Fruit fly (Drosophila melanogaster) whole organism, embryonic: ENCODE measurements around the gene Swip-1.
A peak's percentile ranks its signal among the peaks of the same experiment; 100 is the strongest.

Experiments
- Aef1 ChIP-seq: fragments of 200-800 bp; sonication (Bioruptor generic); IDR thresholded peaks from 3 replicates; pipeline ENCODE4 v1.3.6; 2022; ENCODE audit warnings: missing biosample characterization, missing genetic modification characterization
- B-H2 ChIP-seq: fragments of 200-800 bp; sonication (Bioruptor generic); optimal IDR thresholded peaks from 2 replicates; lab custom pipeline; 2018; ENCODE audit warnings: missing biosample characterization, mild to moderate bottlenecking, missing genetic modification characterization
- CG10979 ChIP-seq: fragments of 200-800 bp; sonication (Bioruptor generic); optimal IDR thresholded peaks from 2 replicates; lab custom pipeline; 2018; ENCODE audit warnings: missing biosample characterization, mild to moderate bottlenecking, missing genetic modification characterization, moderate library complexity
- CG11696 ChIP-seq: fragments of 200-800 bp; sonication (Bioruptor generic); IDR thresholded peaks from 2 replicates; pipeline ENCODE4 v1.3.6; 2022; ENCODE audit warnings: missing biosample characterization, missing genetic modification characterization
- CG12104 ChIP-seq: fragments of 200-800 bp; sonication (Bioruptor generic); optimal IDR thresholded peaks from 3 replicates; lab custom pipeline; 2016; ENCODE audit warnings: missing biosample characterization, missing genetic modification characterization
- CG12769 ChIP-seq: fragments of 200-800 bp; sonication (Bioruptor generic); optimal IDR thresholded peaks from 2 replicates; lab custom pipeline; 2019; ENCODE audit warnings: missing biosample characterization, mild to moderate bottlenecking, missing genetic modification characterization, moderate library complexity
- CG15073 ChIP-seq: fragments of 200-800 bp; sonication (Bioruptor generic); optimal IDR thresholded peaks from 2 replicates; lab custom pipeline; 2016; ENCODE audit warnings: missing biosample characterization, missing genetic modification characterization
- CG15479 ChIP-seq: fragments of 200-800 bp; sonication (Bioruptor generic); optimal IDR thresholded peaks from 3 replicates; lab custom pipeline; 2019; ENCODE audit warnings: missing biosample characterization, mild to moderate bottlenecking, missing genetic modification characterization, moderate library complexity
- CG1603 ChIP-seq: fragments of 200-800 bp; sonication (Bioruptor generic); optimal IDR thresholded peaks from 2 replicates; lab custom pipeline; 2019; ENCODE audit warnings: missing biosample characterization, mild to moderate bottlenecking, missing genetic modification characterization, moderate library complexity
- CG17802 ChIP-seq: fragments of 200-800 bp; sonication (Bioruptor generic); optimal IDR thresholded peaks from 2 replicates; lab custom pipeline; 2018; ENCODE audit warnings: missing biosample characterization, mild to moderate bottlenecking, missing genetic modification characterization, moderate library complexity
- CG3065 ChIP-seq: fragments of 200-800 bp; sonication (Bioruptor generic); optimal IDR thresholded peaks from 2 replicates; lab custom pipeline; 2016; ENCODE audit warnings: missing biosample characterization, missing genetic modification characterization
- CG32767 ChIP-seq: fragments of 200-800 bp; sonication (Bioruptor generic); IDR thresholded peaks from 2 replicates; pipeline ENCODE4 v1.3.6; 2022; ENCODE audit warnings: missing biosample characterization, missing genetic modification characterization
- CG3838 ChIP-seq: fragments of 200-800 bp; sonication (Bioruptor generic); optimal IDR thresholded peaks from 3 replicates; lab custom pipeline; 2016; ENCODE audit warnings: missing biosample characterization, missing genetic modification characterization
- CG5953 ChIP-seq: fragments of 200-800 bp; sonication (Bioruptor generic); IDR thresholded peaks from 2 replicates; pipeline ENCODE4 v1.3.6; 2022; ENCODE audit warnings: missing biosample characterization, missing genetic modification characterization
- CG8944 ChIP-seq: fragments of 200-800 bp; sonication (Bioruptor generic); optimal IDR thresholded peaks from 3 replicates; lab custom pipeline; 2016; ENCODE audit warnings: missing biosample characterization, missing genetic modification characterization
- CG9609 ChIP-seq: fragments of 200-800 bp; sonication (Bioruptor generic); optimal IDR thresholded peaks from 3 replicates; lab custom pipeline; 2016; ENCODE audit warnings: missing biosample characterization, missing genetic modification characterization
- Camta ChIP-seq: fragments of 200-800 bp; sonication (Bioruptor generic); optimal IDR thresholded peaks from 2 replicates; lab custom pipeline; 2016; ENCODE audit warnings: missing biosample characterization, missing genetic modification characterization
- D19A ChIP-seq: fragments of 200-800 bp; optimal IDR thresholded peaks from 3 replicates; lab custom pipeline; 2019; ENCODE audit warnings: missing biosample characterization, mild to moderate bottlenecking, missing genetic modification characterization, moderate library complexity
- Drgx ChIP-seq: fragments of 200-800 bp; sonication (Bioruptor generic); IDR thresholded peaks from 2 replicates; pipeline ENCODE4 v1.3.6; 2022; ENCODE audit warnings: missing biosample characterization, missing genetic modification characterization
- Ets97D ChIP-seq: fragments of 200-800 bp; sonication (Bioruptor generic); optimal IDR thresholded peaks from 3 replicates; lab custom pipeline; 2016; ENCODE audit warnings: missing biosample characterization, missing genetic modification characterization
- Hey ChIP-seq: fragments of 200-800 bp; sonication (Bioruptor generic); optimal IDR thresholded peaks from 3 replicates; lab custom pipeline; 2018; ENCODE audit warnings: missing biosample characterization, mild to moderate bottlenecking, missing genetic modification characterization
- Hmr ChIP-seq: fragments of 200-800 bp; sonication (Bioruptor generic); optimal IDR thresholded peaks from 3 replicates; lab custom pipeline; 2017; ENCODE audit warnings: mild to moderate bottlenecking, missing biosample characterization, missing genetic modification reagents, missing genetic modification characterization
- Kr ChIP-seq: fragments of 200-800 bp; sonication (Bioruptor generic); optimal IDR thresholded peaks from 2 replicates; lab custom pipeline; 2017; ENCODE audit warnings: missing biosample characterization, mild to moderate bottlenecking, missing genetic modification characterization
- Med ChIP-seq: fragments of 200-800 bp; sonication (Bioruptor generic); peaks from one replicate; lab custom pipeline; 2016; ENCODE audit warnings: missing biosample characterization, missing genetic modification characterization, mild to moderate bottlenecking, inconsistent platforms, moderate library complexity
- NC2β ChIP-seq: fragments of 200-800 bp; sonication (Bioruptor generic); optimal IDR thresholded peaks from 2 replicates; lab custom pipeline; 2016; ENCODE audit warnings: missing biosample characterization, missing genetic modification characterization
- NfI ChIP-seq: fragments of 200-800 bp; sonication (Bioruptor generic); optimal IDR thresholded peaks from 3 replicates; lab custom pipeline; 2018; ENCODE audit warnings: missing biosample characterization, mild to moderate bottlenecking, missing genetic modification characterization, moderate library complexity
- Vsx1 ChIP-seq: fragments of 200-800 bp; sonication (Bioruptor generic); optimal IDR thresholded peaks from 2 replicates; lab custom pipeline; 2017; ENCODE audit warnings: missing biosample characterization, mild to moderate bottlenecking, missing genetic modification characterization, missing genetic modification reagents
- YL-1 ChIP-seq: fragments of 200-800 bp; sonication (Bioruptor generic); optimal IDR thresholded peaks from 3 replicates; lab custom pipeline; 2017; ENCODE audit warnings: missing biosample characterization, mild to moderate bottlenecking, missing genetic modification characterization
- ci ChIP-seq: fragments of 200-800 bp; sonication (Bioruptor generic); IDR thresholded peaks from 3 replicates; pipeline ENCODE4 v1.3.6; 2022; ENCODE audit warnings: missing biosample characterization, missing genetic modification characterization
- fu2 ChIP-seq: fragments of 200-800 bp; sonication (Bioruptor generic); optimal IDR thresholded peaks from 2 replicates; lab custom pipeline; 2016; ENCODE audit warnings: missing biosample characterization, missing genetic modification characterization
- gro ChIP-seq: fragments of 200-800 bp; sonication (Bioruptor generic); optimal IDR thresholded peaks from 2 replicates; lab custom pipeline; 2016; ENCODE audit warnings: missing biosample characterization, missing genetic modification characterization
- ham ChIP-seq: fragments of 200-800 bp; sonication (Bioruptor generic); IDR thresholded peaks from 2 replicates; pipeline ENCODE4 v1.3.6; 2022; ENCODE audit warnings: missing biosample characterization, missing genetic modification characterization
- luna ChIP-seq: fragments of 200-800 bp; sonication (Bioruptor generic); optimal IDR thresholded peaks from 2 replicates; lab custom pipeline; 2016; ENCODE audit warnings: missing biosample characterization, missing genetic modification characterization
- nau ChIP-seq: fragments of 200-800 bp; sonication (Bioruptor generic); optimal IDR thresholded peaks from 3 replicates; lab custom pipeline; 2017; ENCODE audit warnings: missing biosample characterization, mild to moderate bottlenecking, missing genetic modification characterization, missing genetic modification reagents
- nmo ChIP-seq: fragments of 200-800 bp; sonication (Bioruptor generic); optimal IDR thresholded peaks from 2 replicates; lab custom pipeline; 2018; ENCODE audit warnings: missing biosample characterization, mild to moderate bottlenecking, missing genetic modification characterization, moderate library complexity
- nom ChIP-seq: fragments of 200-800 bp; sonication (Bioruptor generic); optimal IDR thresholded peaks from 2 replicates; lab custom pipeline; 2017; ENCODE audit warnings: missing biosample characterization, missing genetic modification characterization, mild to moderate bottlenecking, moderate library complexity, missing genetic modification reagents
- pros ChIP-seq: fragments of 200-800 bp; sonication (Bioruptor generic); optimal IDR thresholded peaks from 3 replicates; lab custom pipeline; 2019; ENCODE audit warnings: missing biosample characterization, mild to moderate bottlenecking, missing genetic modification characterization, moderate library complexity
- sens ChIP-seq: fragments of 200-800 bp; sonication (Bioruptor generic); peaks from one replicate; lab custom pipeline; 2016; ENCODE audit warnings: missing biosample characterization, missing genetic modification characterization
- sob ChIP-seq: fragments of 200-800 bp; sonication (Bioruptor generic); IDR thresholded peaks from 2 replicates; pipeline ENCODE4 v1.3.6; 2022; ENCODE audit warnings: missing biosample characterization, missing genetic modification characterization
- trh ChIP-seq: fragments of 200-800 bp; sonication (Bioruptor generic); optimal IDR thresholded peaks from 2 replicates; lab custom pipeline; 2016; ENCODE audit warnings: missing biosample characterization, missing genetic modification characterization
- twi ChIP-seq: fragments of 200-800 bp; optimal IDR thresholded peaks from 2 replicates; lab custom pipeline; 2019; ENCODE audit warnings: missing biosample characterization, mild to moderate bottlenecking, missing genetic modification characterization, moderate library complexity
- vvl ChIP-seq: fragments of 200-800 bp; sonication (Bioruptor generic); IDR thresholded peaks from 2 replicates; pipeline ENCODE4 v1.3.6; 2022; ENCODE audit warnings: missing biosample characterization, missing genetic modification characterization
- wdn ChIP-seq: fragments of 200-800 bp; sonication (Bioruptor generic); IDR thresholded peaks from 2 replicates; pipeline ENCODE4 v1.3.6; 2022; ENCODE audit warnings: missing biosample characterization, missing genetic modification characterization
- z ChIP-seq: fragments of 200-800 bp; sonication (Bioruptor generic); IDR thresholded peaks from 3 replicates; pipeline ENCODE4 v1.3.6; 2022; ENCODE audit warnings: missing biosample characterization, missing genetic modification characterization
- zen ChIP-seq: fragments of 200-800 bp; sonication (Bioruptor generic); optimal IDR thresholded peaks from 3 replicates; lab custom pipeline; 2018; ENCODE audit warnings: missing biosample characterization, mild to moderate bottlenecking, missing genetic modification characterization, moderate library complexity

Swip-1 gene

dm6 chr2L:18980982-18981381, 6.1 kb downstream of the Swip-1 start:
- TF ChIP-seq Drgx (GFP tag; lab: Robert Waterston, UW) (peak; percentile 65; the same call in 1 of the 2 replicates), Med (peak; percentile 34), YL-1 (GFP tag; lab: Kevin White, UChicago) (no peak), CG11696 (GFP tag; lab: Robert Waterston, UW) (0 out of 2 replicates have a peak, but pooled peaks have one; percentile 13), CG1603 (peak; percentile 12), ci (no peak)
- TF ChIP-seq, all 482 proteins: peak for 4

- 0 out of 2 replicates have a peak, but pooled peaks have one; percentile 12 for TF ChIP-seq CG32767 (GFP tag; lab: Robert Waterston, UW)
- peak; percentile 26 for TF ChIP-seq nom (GFP tag; lab: Kevin White, UChicago)
- no peak for TF ChIP-seq B-H2 (GFP tag; lab: Kevin White, UChicago)
- TF ChIP-seq, all 482 proteins: peak for 2
Observed at dm6 chr2L:18979407-18979806, 7.7 kb downstream of the Swip-1 start.

- TF ChIP-seq Hey (tag; lab: Kevin White, UChicago) (peak; percentile 42), luna (no peak), Hmr (GFP tag; lab: Kevin White, UChicago) (no peak), CG17802 (tag; lab: Kevin White, UChicago) (no peak)
Observed at dm6 chr2L:18978923-18979322, 8.2 kb downstream of the Swip-1 start.

- TF ChIP-seq D19A (tag; lab: Kevin White, UChicago): no peak
- TF ChIP-seq CG15479: no peak
- no peak for TF ChIP-seq sens
- TF ChIP-seq fu2: no peak
- TF ChIP-seq CG8944: no peak
- no peak for TF ChIP-seq Aef1
- TF ChIP-seq CG12769: no peak
- no peak for TF ChIP-seq CG5953 (GFP tag; lab: Robert Waterston, UW)
- no peak for TF ChIP-seq CG9609
- peak; percentile 95 for TF ChIP-seq twi (tag; lab: Kevin White, UChicago)
- TF ChIP-seq sob (GFP tag; lab: Robert Waterston, UW): peak; percentile 39; the same call in 1 of the 2 replicates
- TF ChIP-seq NfI: no peak
- TF ChIP-seq CG12104 (GFP tag; lab: Kevin White, UChicago): no peak
- TF ChIP-seq ham (GFP tag; lab: Robert Waterston, UW): no peak
- no peak for TF ChIP-seq zen (tag; lab: Kevin White, UChicago)
- TF ChIP-seq wdn (GFP tag; lab: Robert Waterston, UW): no peak
- no peak for TF ChIP-seq CG15073 (GFP tag; lab: Kevin White, UChicago)
- TF ChIP-seq z: 0 out of 3 replicates have a peak, but pooled peaks have one; percentile 48
- no peak for TF ChIP-seq CG10979 (tag; lab: Kevin White, UChicago)
- TF ChIP-seq CG3838 (GFP tag; lab: Kevin White, UChicago): no peak
- TF ChIP-seq CG3065: no peak
Observed at dm6 chr2L:18976749-18977148, 10.3 kb downstream of the Swip-1 start.

dm6 chr2L:18974063-18974779, 12.9 kb downstream of the Swip-1 start, which contains the start of the genes L2HGDH and CG10431:
L2HGDH (minus strand) TSS chr2L:18974448.
CG10431 (plus strand) TSS chr2L:18974710.
- no peak for TF ChIP-seq Camta (GFP tag; lab: Kevin White, UChicago)
- no peak for TF ChIP-seq Kr (GFP tag; lab: Kevin White, UChicago)
- TF ChIP-seq vvl (GFP tag; lab: Robert Waterston, UW): no peak; the same call in 1 of the 2 replicates
- TF ChIP-seq Vsx1 (GFP tag; lab: Kevin White, UChicago): peak; percentile 72
- TF ChIP-seq pros (GFP tag; lab: Kevin White, UChicago): peak; percentile 88
- TF ChIP-seq YL-1 (GFP tag; lab: Kevin White, UChicago): peak; percentile 52
- TF ChIP-seq CG9609: no peak
- peak; percentile 46 for TF ChIP-seq gro (GFP tag; lab: Kevin White, UChicago)
- TF ChIP-seq trh (GFP tag; lab: Kevin White, UChicago): no peak
- peak; percentile 78 for TF ChIP-seq nmo (GFP tag; lab: Kevin White, UChicago)
- TF ChIP-seq nau (GFP tag; lab: Kevin White, UChicago): no peak
- TF ChIP-seq Ets97D: peak; percentile 41
- peak; percentile 66 for TF ChIP-seq zen (tag; lab: Kevin White, UChicago)
- no peak for TF ChIP-seq NC2β
